Fruit fly (Drosophila melanogaster): ENCODE measurements around the gene Tmem43.

Tmem43 gene

dm6 chr3L:7911765-7912556 is 3.0 kb downstream of the Tmem43 start, which contains the start of the genes pbl and CG8281 (continued):
- TF ChIP-seq CG31365 (tag; optimal IDR thresholded peaks at IDR 0.05), result no peak
- no peak for TF ChIP-seq CG4282 (GFP tag; optimal IDR thresholded peaks at IDR 0.05)
- no peak for TF ChIP-seq CG14050 (GFP tag; IDR thresholded peaks at IDR 0.05)
- TF ChIP-seq CG10274 (GFP tag; optimal IDR thresholded peaks at IDR 0.05), result no peak
- TF ChIP-seq seq (GFP tag; IDR thresholded peaks at IDR 0.05), result 0 out of 2 replicates have a peak, but pooled peaks have one; percentile 6
- TF ChIP-seq sima (GFP tag; optimal IDR thresholded peaks at IDR 0.05), result no peak
- TF ChIP-seq slbo (GFP tag; IDR thresholded peaks at IDR 0.05), result peak; percentile 55; the same call in 1 of the 2 replicates
- TF ChIP-seq pfk (GFP tag; optimal IDR thresholded peaks at IDR 0.05), result no peak
- TF ChIP-seq CG4617 (GFP tag; optimal IDR thresholded peaks at IDR 0.05; ENCODE audit: borderline replicate concordance), result peak; percentile 47
- TF ChIP-seq CG14710 (tag; optimal IDR thresholded peaks at IDR 0.05), result peak; percentile 68
- peak; percentile 31 for TF ChIP-seq pho (GFP tag; optimal IDR thresholded peaks at IDR 0.05)
- no peak for TF ChIP-seq CG3838 (GFP tag; optimal IDR thresholded peaks at IDR 0.05)
- no peak for TF ChIP-seq schlank (tag; optimal IDR thresholded peaks at IDR 0.05)
- no peak for TF ChIP-seq CG6854 (GFP tag; optimal IDR thresholded peaks at IDR 0.05)
- peak; percentile 69 for TF ChIP-seq CG14441 (GFP tag; IDR thresholded peaks at IDR 0.05)
- TF ChIP-seq CG31441 (GFP tag; IDR thresholded peaks at IDR 0.05), result peak; percentile 41; the same call in 1 of the 2 replicates
- no peak for TF ChIP-seq CG11723 (GFP tag; optimal IDR thresholded peaks at IDR 0.05)
- TF ChIP-seq CG11696 (GFP tag; IDR thresholded peaks at IDR 0.05), result peak; percentile 36; the same call in 1 of the 2 replicates
- TF ChIP-seq gfzf (GFP tag; optimal IDR thresholded peaks at IDR 0.05), result peak; percentile 93
- TF ChIP-seq D19A (tag; optimal IDR thresholded peaks at IDR 0.05), result no peak
- TF ChIP-seq CG34376 (GFP tag; optimal IDR thresholded peaks at IDR 0.05), result no peak
- peak; percentile 45 for TF ChIP-seq zfh2 (GFP tag; optimal IDR thresholded peaks at IDR 0.05)
- peak; percentile 54; the same call in 1 of the 3 replicates for TF ChIP-seq mld (GFP tag; IDR thresholded peaks at IDR 0.05; ENCODE audit: partially characterized antibody)
- TF ChIP-seq CG9817 (tag; optimal IDR thresholded peaks at IDR 0.05), result peak; percentile 53
- no peak for TF ChIP-seq Gsc (GFP tag; IDR thresholded peaks at IDR 0.05)
- TF ChIP-seq prd (optimal IDR thresholded peaks at IDR 0.05), result no peak
- TF ChIP-seq prd (GFP tag; IDR thresholded peaks at IDR 0.05), result peak; percentile 51; the same call in 1 of the 3 replicates
- peak; percentile 57; the same call in 1 of the 2 replicates for TF ChIP-seq Drgx (GFP tag; IDR thresholded peaks at IDR 0.05)
- no peak for TF ChIP-seq CG12744 (GFP tag; optimal IDR thresholded peaks at IDR 0.05)
- TF ChIP-seq CG10543 (GFP tag; optimal IDR thresholded peaks at IDR 0.05), result peak; percentile 20
- TF ChIP-seq CG12769 (tag; optimal IDR thresholded peaks at IDR 0.05), result peak; percentile 57
- TF ChIP-seq vfl (GFP tag; optimal IDR thresholded peaks at IDR 0.05), result no peak
- no peak for TF ChIP-seq CG13296 (GFP tag; optimal IDR thresholded peaks at IDR 0.05)
- TF ChIP-seq CG13775 (GFP tag; optimal IDR thresholded peaks at IDR 0.05), result peak; percentile 71
- TF ChIP-seq CG2875 (GFP tag; optimal IDR thresholded peaks at IDR 0.05), result no peak
- TF ChIP-seq jigr1 (GFP tag; IDR thresholded peaks at IDR 0.05), result no peak
- no peak for TF ChIP-seq da (GFP tag; optimal IDR thresholded peaks at IDR 0.05)
- TF ChIP-seq CG9215 (GFP tag; IDR thresholded peaks at IDR 0.05), result no peak
- TF ChIP-seq CG17829 (tag; optimal IDR thresholded peaks at IDR 0.05), result peak; percentile 67
- no peak for TF ChIP-seq CG16779 (GFP tag; IDR thresholded peaks at IDR 0.05)
- TF ChIP-seq kni (GFP tag; optimal IDR thresholded peaks at IDR 0.05), result no peak
- no peak for TF ChIP-seq CG4404 (GFP tag; IDR thresholded peaks at IDR 0.05)
- peak; percentile 64 for TF ChIP-seq CG2712 (tag; optimal IDR thresholded peaks at IDR 0.05)
- peak; percentile 50 for TF ChIP-seq Nf-YC (tag; optimal IDR thresholded peaks at IDR 0.05)
- TF ChIP-seq Blimp-1 (GFP tag; optimal IDR thresholded peaks at IDR 0.05), result peak; percentile 38
- peak; percentile 73 for TF ChIP-seq CG2116 (GFP tag; optimal IDR thresholded peaks at IDR 0.05)
- no peak for TF ChIP-seq Vsx1 (GFP tag; optimal IDR thresholded peaks at IDR 0.05)
- TF ChIP-seq tap (tag; optimal IDR thresholded peaks at IDR 0.05), result no peak
- TF ChIP-seq run (tag; optimal IDR thresholded peaks at IDR 0.05), result no peak
